Fruit fly (Drosophila melanogaster): ENCODE measurements around the gene nero.

The nero gene

DNA sequence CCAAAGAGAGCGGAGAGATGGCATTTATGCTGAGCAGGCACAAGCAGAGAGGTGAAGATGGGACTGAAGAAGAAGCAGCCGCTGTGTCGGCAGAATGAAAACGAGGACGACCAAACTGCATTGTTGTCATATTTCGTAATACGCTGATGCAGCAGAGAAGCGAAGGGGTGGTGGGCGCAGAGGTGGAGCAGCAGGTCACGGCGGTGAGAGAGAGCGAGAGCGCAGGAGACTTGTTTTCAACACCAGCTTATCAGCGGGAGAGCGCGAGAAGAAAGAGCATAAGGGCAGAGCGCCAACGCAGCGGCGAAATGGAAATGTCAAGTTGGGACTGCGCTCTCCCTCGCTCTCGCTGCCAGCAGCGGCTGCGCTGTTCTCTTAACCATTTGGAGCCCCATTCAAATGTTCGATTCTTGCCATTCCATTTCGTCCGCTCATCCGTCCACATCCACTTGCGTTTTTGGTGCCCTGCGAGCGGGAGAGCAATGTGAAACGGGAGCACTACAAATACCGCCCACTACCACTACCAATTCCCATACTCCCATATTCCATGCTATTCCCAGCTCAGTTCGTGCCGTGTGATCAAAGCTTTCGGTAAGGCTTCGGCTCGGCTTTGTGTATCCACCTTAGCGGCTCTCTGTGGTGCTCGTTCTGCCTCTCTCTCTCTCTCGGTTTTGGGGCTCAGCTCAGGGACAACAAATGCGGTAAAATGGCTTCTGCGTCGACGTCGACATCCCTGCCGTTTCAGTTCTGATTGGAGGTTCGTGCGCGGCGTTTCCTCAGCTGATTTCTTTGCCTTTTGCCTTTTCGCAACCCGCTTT is 33.8 kb downstream of the nero start, which contains the start of gene ttk (continued):
- TF ChIP-seq CG16863 (GFP tag; optimal IDR thresholded peaks at IDR 0.05), result no peak
- no peak for TF ChIP-seq zf30C (GFP tag; optimal IDR thresholded peaks at IDR 0.05)
- peak; percentile 96 for TF ChIP-seq crol (GFP tag; IDR thresholded peaks at IDR 0.05)
- TF ChIP-seq insv (GFP tag; optimal IDR thresholded peaks at IDR 0.05), result no peak
- TF ChIP-seq HHEX (GFP tag; optimal IDR thresholded peaks at IDR 0.05), result no peak
- TF ChIP-seq chif (GFP tag; optimal IDR thresholded peaks at IDR 0.05), result no peak
- TF ChIP-seq Neu2 (GFP tag; optimal IDR thresholded peaks at IDR 0.05; ENCODE audit: borderline replicate concordance), result no peak
- no peak for TF ChIP-seq CG10366 (GFP tag; IDR thresholded peaks at IDR 0.05)
- no peak for TF ChIP-seq Side (GFP tag; optimal IDR thresholded peaks at IDR 0.05)
- no peak for TF ChIP-seq CG15011 (GFP tag; optimal IDR thresholded peaks at IDR 0.05)
- TF ChIP-seq unpg (GFP tag; optimal IDR thresholded peaks at IDR 0.05), result no peak
- no peak for TF ChIP-seq CG13123 (GFP tag; optimal IDR thresholded peaks at IDR 0.05)
- TF ChIP-seq B-H2 (GFP tag; optimal IDR thresholded peaks at IDR 0.05), result no peak
- no peak for TF ChIP-seq org-1 (GFP tag; optimal IDR thresholded peaks at IDR 0.05)
- TF ChIP-seq Dp (GFP tag; optimal IDR thresholded peaks at IDR 0.05), result no peak
- TF ChIP-seq amos (GFP tag; IDR thresholded peaks at IDR 0.05; ENCODE audit: partially characterized antibody), result no peak
- TF ChIP-seq CG8359 (GFP tag; optimal IDR thresholded peaks at IDR 0.05; ENCODE audit: borderline replicate concordance), result no peak
- 0 out of 2 replicates have a peak, but pooled peaks have one; percentile 50 for TF ChIP-seq chm (GFP tag; IDR thresholded peaks at IDR 0.05)
- TF ChIP-seq Dbx (GFP tag; IDR thresholded peaks at IDR 0.05), result peak; percentile 27; the same call in 1 of the 3 replicates
- TF ChIP-seq scrt (GFP tag; optimal IDR thresholded peaks at IDR 0.05), result no peak
- no peak for TF ChIP-seq mld (GFP tag; IDR thresholded peaks at IDR 0.05; ENCODE audit: partially characterized antibody)
- TF ChIP-seq jigr1 (GFP tag; IDR thresholded peaks at IDR 0.05), result no peak
- TF ChIP-seq stwl (tag; optimal IDR thresholded peaks at IDR 0.05), result no peak
- TF ChIP-seq onecut (GFP tag; IDR thresholded peaks at IDR 0.05), result no peak
- no peak for TF ChIP-seq dm (GFP tag; optimal IDR thresholded peaks at IDR 0.05)
- TF ChIP-seq Six4 (GFP tag; optimal IDR thresholded peaks at IDR 0.05), result no peak
- TF ChIP-seq CG42726 (GFP tag; IDR thresholded peaks at IDR 0.05; ENCODE audit: partially characterized antibody), result 0 out of 2 replicates have a peak, but pooled peaks have one; percentile 14
- no peak for TF ChIP-seq bowl (GFP tag; IDR thresholded peaks at IDR 0.05)
- TF ChIP-seq CG2116 (GFP tag; optimal IDR thresholded peaks at IDR 0.05), result no peak
- no peak for TF ChIP-seq CG31365 (tag; optimal IDR thresholded peaks at IDR 0.05)
- TF ChIP-seq E2f1 (GFP tag; IDR thresholded peaks at IDR 0.05), result no peak
- TF ChIP-seq lbe (GFP tag; optimal IDR thresholded peaks at IDR 0.05), result peak; percentile 48
- TF ChIP-seq D19B (GFP tag; optimal IDR thresholded peaks at IDR 0.05), result no peak
- no peak for TF ChIP-seq Ravus (GFP tag; IDR thresholded peaks at IDR 0.05)
- TF ChIP-seq CG10959 (GFP tag; IDR thresholded peaks at IDR 0.05), result no peak
- TF ChIP-seq Fer1 (GFP tag; optimal IDR thresholded peaks at IDR 0.05), result no peak
- no peak for TF ChIP-seq CG3995 (GFP tag; optimal IDR thresholded peaks at IDR 0.05)
- TF ChIP-seq CG9609 (GFP tag; optimal IDR thresholded peaks at IDR 0.05), result no peak
- peak; percentile 74; the same call in 2 of the 4 replicates for TF ChIP-seq chinmo (GFP tag; IDR thresholded peaks at IDR 0.05; ENCODE audit: partially characterized antibody)
- TF ChIP-seq CG17612 (GFP tag; IDR thresholded peaks at IDR 0.05), result no peak
- no peak for TF ChIP-seq gce (GFP tag; IDR thresholded peaks at IDR 0.05)
- no peak for TF ChIP-seq sr (GFP tag; IDR thresholded peaks at IDR 0.05)
- TF ChIP-seq cato (GFP tag; optimal IDR thresholded peaks at IDR 0.05; ENCODE audit: borderline replicate concordance), result no peak
- TF ChIP-seq HLH4C (GFP tag; IDR thresholded peaks at IDR 0.05; ENCODE audit: partially characterized antibody), result 0 out of 3 replicates have a peak, but pooled peaks have one; percentile 16
- no peak for TF ChIP-seq Mad (GFP tag; optimal IDR thresholded peaks at IDR 0.05)
- no peak for TF ChIP-seq CG7839 (tag; optimal IDR thresholded peaks at IDR 0.05)
- no peak for TF ChIP-seq fu2 (GFP tag; optimal IDR thresholded peaks at IDR 0.05)
- no peak for TF ChIP-seq bab2 (GFP tag; optimal IDR thresholded peaks at IDR 0.05)
- TF ChIP-seq Hand (GFP tag; optimal IDR thresholded peaks at IDR 0.05), result no peak
